Fruit fly (Drosophila melanogaster): ENCODE measurements around the gene sals.

sals gene

dm6 chr3R:11393896-11394295 is 57.7 kb downstream of the sals start:
- no peak for TF ChIP-seq CG9139 (GFP tag; optimal IDR thresholded peaks at IDR 0.05)
- no peak for TF ChIP-seq CG8119 (GFP tag; IDR thresholded peaks at IDR 0.05)
- no peak for TF ChIP-seq CG6163 (GFP tag; IDR thresholded peaks at IDR 0.05)
- no peak for TF ChIP-seq CG15336 (GFP tag; IDR thresholded peaks at IDR 0.05)
- TF ChIP-seq Hr4 (GFP tag; optimal IDR thresholded peaks at IDR 0.05): no peak
- TF ChIP-seq net (GFP tag; optimal IDR thresholded peaks at IDR 0.05): no peak
- TF ChIP-seq CG10669 (GFP tag; optimal IDR thresholded peaks at IDR 0.05): no peak
- TF ChIP-seq Sox102F (GFP tag; optimal IDR thresholded peaks at IDR 0.05): no peak
- no peak for TF ChIP-seq spab (GFP tag; optimal IDR thresholded peaks at IDR 0.05)
- TF ChIP-seq Hr39 (GFP tag; optimal IDR thresholded peaks at IDR 0.05): no peak
- TF ChIP-seq CG1621 (tag; optimal IDR thresholded peaks at IDR 0.05): no peak
- TF ChIP-seq Eip78C (GFP tag): no peak
- TF ChIP-seq Eip93F (GFP tag; optimal IDR thresholded peaks at IDR 0.05): no peak

DNA sequence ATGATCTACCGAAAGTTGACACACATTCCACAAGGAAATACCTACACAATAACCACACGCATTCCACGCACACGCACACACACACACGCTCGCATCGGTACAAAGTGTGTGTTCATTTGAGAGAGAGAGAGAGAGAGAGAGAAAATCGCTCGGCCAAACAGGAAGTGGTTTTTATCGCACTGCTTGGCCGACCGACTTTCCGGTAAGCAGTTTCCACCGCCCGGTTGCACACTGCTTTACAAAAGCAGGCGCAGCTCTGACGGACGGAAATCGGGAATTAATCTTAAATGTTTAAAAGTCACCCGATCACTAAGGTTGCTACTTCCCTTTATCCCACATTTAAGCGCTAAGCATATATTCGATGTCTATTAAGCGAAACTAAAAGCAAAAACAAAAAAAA is 58.8 kb downstream of the sals start:
- TF ChIP-seq Met (GFP tag; optimal IDR thresholded peaks at IDR 0.05) (no peak), Smox (GFP tag; optimal IDR thresholded peaks at IDR 0.05) (no peak), CG4318 (GFP tag; optimal IDR thresholded peaks at IDR 0.05) (no peak), Sox14 (GFP tag; optimal IDR thresholded peaks at IDR 0.05) (no peak), CG3919 (GFP tag; optimal IDR thresholded peaks at IDR 0.05) (no peak), topi (GFP tag; optimal IDR thresholded peaks at IDR 0.05) (no peak), Blimp-1 (GFP tag; optimal IDR thresholded peaks at IDR 0.05) (no peak), Ets96B (tag; optimal IDR thresholded peaks at IDR 0.05) (no peak), Sox15 (GFP tag; optimal IDR thresholded peaks at IDR 0.05) (no peak), Hr38 (GFP tag; optimal IDR thresholded peaks at IDR 0.05) (no peak), CG32006 (GFP tag; optimal IDR thresholded peaks at IDR 0.05) (no peak), Hr4 (GFP tag; optimal IDR thresholded peaks at IDR 0.05) (no peak), Eip75B (GFP tag; optimal IDR thresholded peaks at IDR 0.05) (no peak), Gug (GFP tag; IDR thresholded peaks at IDR 0.05) (no peak), spab (GFP tag; optimal IDR thresholded peaks at IDR 0.05) (no peak)

Data from whole organism, prepupa.